Fruit fly (Drosophila melanogaster) whole organism, embryonic: ENCODE results near the gene HUWE1.

ENCODE experiments used
- Bdp1 ChIP-seq: fragments of 200-800 bp; sonication (Bioruptor generic); optimal IDR thresholded peaks from 3 replicates; lab custom pipeline; 2016; ENCODE audit warnings: missing biosample characterization, missing genetic modification characterization
- Bgb ChIP-seq: fragments of 200-800 bp; sonication (Bioruptor generic); IDR thresholded peaks from 2 replicates; pipeline ENCODE4 v1.3.6; 2022; ENCODE audit warnings: missing biosample characterization, missing genetic modification characterization; ENCODE audit not compliant: partially characterized antibody
- CG10274 ChIP-seq: fragments of 200-800 bp; sonication (Bioruptor generic); optimal IDR thresholded peaks from 3 replicates; lab custom pipeline; 2017; ENCODE audit warnings: missing biosample characterization, mild to moderate bottlenecking, missing genetic modification characterization
- CG11093 ChIP-seq: fragments of 200-800 bp; sonication (Bioruptor generic); IDR thresholded peaks from 3 replicates; pipeline ENCODE4 v1.3.6; 2022; ENCODE audit warnings: missing biosample characterization, missing genetic modification characterization
- CG12104 ChIP-seq: fragments of 200-800 bp; sonication (Bioruptor generic); optimal IDR thresholded peaks from 3 replicates; lab custom pipeline; 2016; ENCODE audit warnings: missing biosample characterization, missing genetic modification characterization
- CG12942 ChIP-seq: fragments of 200-800 bp; sonication (Bioruptor generic); optimal IDR thresholded peaks from 3 replicates; lab custom pipeline; 2016; ENCODE audit warnings: missing biosample characterization, missing genetic modification characterization
- CG14050 ChIP-seq: fragments of 200-800 bp; sonication (Bioruptor generic); IDR thresholded peaks from 3 replicates; pipeline ENCODE4 v1.3.6; 2022; ENCODE audit warnings: missing biosample characterization, missing genetic modification characterization
- CG14441 ChIP-seq: fragments of 200-800 bp; sonication (Bioruptor generic); IDR thresholded peaks from 2 replicates; pipeline ENCODE4 v1.3.6; 2022; ENCODE audit warnings: missing biosample characterization, missing genetic modification characterization
- CG1603 ChIP-seq: fragments of 200-800 bp; sonication (Bioruptor generic); optimal IDR thresholded peaks from 2 replicates; lab custom pipeline; 2019; ENCODE audit warnings: missing biosample characterization, mild to moderate bottlenecking, missing genetic modification characterization, moderate library complexity
- CG3163 ChIP-seq: fragments of 200-800 bp; sonication (Bioruptor generic); optimal IDR thresholded peaks from 3 replicates; lab custom pipeline; 2016; ENCODE audit warnings: missing biosample characterization, missing genetic modification characterization
- CG4282 ChIP-seq: fragments of 200-800 bp; sonication (Bioruptor generic); optimal IDR thresholded peaks from 2 replicates; lab custom pipeline; 2016; ENCODE audit warnings: missing biosample characterization, missing genetic modification characterization
- CG4360 ChIP-seq: fragments of 200-800 bp; sonication (Bioruptor generic); IDR thresholded peaks from 2 replicates; pipeline ENCODE4 v1.3.6; 2022; ENCODE audit warnings: missing biosample characterization, missing genetic modification characterization
- CG4854 ChIP-seq: fragments of 200-800 bp; sonication (Bioruptor generic); optimal IDR thresholded peaks from 2 replicates; lab custom pipeline; 2016; ENCODE audit warnings: missing biosample characterization, missing genetic modification characterization, inconsistent platforms
- CG6683 ChIP-seq: fragments of 200-800 bp; sonication (Bioruptor generic); optimal IDR thresholded peaks from 2 replicates; lab custom pipeline; 2017; ENCODE audit warnings: missing biosample characterization, mild to moderate bottlenecking, missing genetic modification characterization, missing genetic modification reagents
- CG6689 ChIP-seq: fragments of 200-800 bp; sonication (Bioruptor generic); IDR thresholded peaks from 2 replicates; pipeline ENCODE4 v1.3.6; 2022; ENCODE audit warnings: missing biosample characterization, missing genetic modification characterization
- CG7271 ChIP-seq: fragments of 200-800 bp; sonication (Bioruptor generic); optimal IDR thresholded peaks from 2 replicates; lab custom pipeline; 2018; ENCODE audit warnings: missing biosample characterization, mild to moderate bottlenecking, missing genetic modification characterization, moderate library complexity
- CG8089 ChIP-seq: fragments of 200-800 bp; sonication (Bioruptor generic); optimal IDR thresholded peaks from 3 replicates; lab custom pipeline; 2016; ENCODE audit warnings: missing biosample characterization, missing genetic modification characterization
- CG8924 ChIP-seq: fragments of 200-800 bp; optimal IDR thresholded peaks from 3 replicates; lab custom pipeline; 2019; ENCODE audit warnings: missing biosample characterization, mild to moderate bottlenecking, missing genetic modification characterization, moderate library complexity
- CG9817 ChIP-seq: fragments of 200-800 bp; sonication (Bioruptor generic); optimal IDR thresholded peaks from 2 replicates; lab custom pipeline; 2018; ENCODE audit warnings: missing biosample characterization, mild to moderate bottlenecking, missing genetic modification characterization, moderate library complexity
- CkIIα-i1 ChIP-seq: fragments of 200-800 bp; sonication (Bioruptor generic); IDR thresholded peaks from 2 replicates; pipeline ENCODE4 v1.3.6; 2022; ENCODE audit warnings: missing biosample characterization, missing genetic modification characterization
- D19B ChIP-seq: fragments of 200-800 bp; sonication (Bioruptor generic); optimal IDR thresholded peaks from 2 replicates; lab custom pipeline; 2017; ENCODE audit warnings: missing biosample characterization, mild to moderate bottlenecking, missing genetic modification characterization
- E2f2 ChIP-seq: fragments of 200-800 bp; sonication (Bioruptor generic); IDR thresholded peaks from 2 replicates; pipeline ENCODE4 v1.3.6; 2022; ENCODE audit warnings: missing biosample characterization, missing genetic modification characterization
- Ets97D ChIP-seq: fragments of 200-800 bp; sonication (Bioruptor generic); optimal IDR thresholded peaks from 3 replicates; lab custom pipeline; 2016; ENCODE audit warnings: missing biosample characterization, missing genetic modification characterization
- Lpt ChIP-seq: fragments of >200 bp; optimal IDR thresholded peaks from 2 replicates; lab custom pipeline; 2018; ENCODE audit warnings: missing biosample characterization, missing genetic modification characterization
- Mes4 ChIP-seq: fragments of 200-800 bp; sonication (Bioruptor generic); optimal IDR thresholded peaks from 2 replicates; lab custom pipeline; 2016; ENCODE audit warnings: missing biosample characterization, missing genetic modification characterization
- Nf-YC ChIP-seq: fragments of 200-800 bp; optimal IDR thresholded peaks from 3 replicates; lab custom pipeline; 2019; ENCODE audit warnings: missing biosample characterization, mild to moderate bottlenecking, missing genetic modification characterization, moderate library complexity
- NfI ChIP-seq: fragments of 200-800 bp; sonication (Bioruptor generic); optimal IDR thresholded peaks from 3 replicates; lab custom pipeline; 2018; ENCODE audit warnings: missing biosample characterization, mild to moderate bottlenecking, missing genetic modification characterization, moderate library complexity
- Oli ChIP-seq: fragments of 200-800 bp; sonication (Bioruptor generic); optimal IDR thresholded peaks from 2 replicates; lab custom pipeline; 2018; ENCODE audit warnings: missing biosample characterization, mild to moderate bottlenecking, missing genetic modification characterization, moderate library complexity
- Ravus ChIP-seq: fragments of 200-800 bp; sonication (Bioruptor generic); IDR thresholded peaks from 2 replicates; pipeline ENCODE4 v1.3.6; 2022; ENCODE audit warnings: missing biosample characterization, missing genetic modification characterization
- TFAM ChIP-seq: fragments of 200-800 bp; sonication (Bioruptor generic); optimal IDR thresholded peaks from 2 replicates; lab custom pipeline; 2017; ENCODE audit warnings: missing biosample characterization, missing genetic modification characterization, inconsistent platforms
- Trl ChIP-seq, 3 experiments: fragments of >200 bp in 2 of 3; fragments of 200-800 bp in 1 of 3; sonication (Bioruptor generic) in 1 of 3; optimal IDR thresholded peaks; 2 replicates in 1 of 3; 3 replicates in 2 of 3; lab custom pipeline; 2016 to 2017; ENCODE audit warnings: missing biosample characterization in 1 of 3, missing genetic modification characterization in 1 of 3
- az2 ChIP-seq: fragments of 200-800 bp; sonication (Bioruptor generic); optimal IDR thresholded peaks from 3 replicates; lab custom pipeline; 2016; ENCODE audit warnings: missing biosample characterization, missing genetic modification characterization
- bsh ChIP-seq, 2 experiments: fragments of 200-800 bp; sonication (Bioruptor generic); optimal IDR thresholded peaks; 2 replicates each; lab custom pipeline; 2017 to 2018; ENCODE audit warnings: mild to moderate bottlenecking in 2 of 2, missing biosample characterization in 2 of 2, missing genetic modification characterization in 2 of 2, moderate library complexity in 1 of 2
- cad ChIP-seq: fragments of >200 bp; optimal IDR thresholded peaks from 2 replicates; lab custom pipeline; 2017; ENCODE audit warnings: missing biosample characterization, missing genetic modification characterization
- chm ChIP-seq: fragments of 200-800 bp; sonication (Bioruptor generic); IDR thresholded peaks from 2 replicates; pipeline ENCODE4 v1.3.6; 2022; ENCODE audit warnings: missing biosample characterization, missing genetic modification characterization
- corto ChIP-seq: fragments of 200-800 bp; sonication (Bioruptor generic); optimal IDR thresholded peaks from 2 replicates; lab custom pipeline; 2016; ENCODE audit warnings: missing biosample characterization, mild to moderate bottlenecking, missing genetic modification characterization, moderate library complexity
- dmrt11E ChIP-seq: fragments of 200-800 bp; sonication (Bioruptor generic); optimal IDR thresholded peaks from 3 replicates; lab custom pipeline; 2018; ENCODE audit warnings: missing biosample characterization, mild to moderate bottlenecking, missing genetic modification characterization, moderate library complexity
- dpn ChIP-seq, 2 experiments: fragments of 200-800 bp; sonication (Bioruptor generic); optimal IDR thresholded peaks; 3 replicates each; lab custom pipeline; 2016; ENCODE audit warnings: missing biosample characterization in 2 of 2, missing genetic modification characterization in 2 of 2
- en ChIP-seq: fragments of 200-800 bp; sonication (Bioruptor generic); optimal IDR thresholded peaks from 2 replicates; lab custom pipeline; 2016; ENCODE audit warnings: missing biosample characterization, missing genetic modification characterization
- gfzf ChIP-seq: fragments of 200-800 bp; sonication (Bioruptor generic); optimal IDR thresholded peaks from 2 replicates; lab custom pipeline; 2016; ENCODE audit warnings: missing biosample characterization, mild to moderate bottlenecking, missing genetic modification characterization, moderate library complexity
- gsb-n ChIP-seq: fragments of 200-800 bp; sonication (Bioruptor generic); optimal IDR thresholded peaks from 3 replicates; lab custom pipeline; 2018; ENCODE audit warnings: missing biosample characterization, mild to moderate bottlenecking, missing genetic modification characterization
- gt ChIP-seq: fragments of 200-800 bp; sonication (Bioruptor generic); IDR thresholded peaks from 2 replicates; pipeline ENCODE4 v1.3.6; 2022; ENCODE audit warnings: missing biosample characterization, missing genetic modification characterization
- jigr1 ChIP-seq: fragments of 200-800 bp; sonication (Bioruptor generic); IDR thresholded peaks from 3 replicates; pipeline ENCODE4 v1.3.6; 2022; ENCODE audit warnings: missing biosample characterization, missing genetic modification characterization
- klu ChIP-seq: fragments of 200-800 bp; sonication (Bioruptor generic); IDR thresholded peaks from 2 replicates; pipeline ENCODE4 v1.3.6; 2022; ENCODE audit warnings: missing biosample characterization, missing genetic modification characterization
- otp ChIP-seq: fragments of 200-800 bp; sonication (Bioruptor generic); IDR thresholded peaks from 3 replicates; pipeline ENCODE4, ENCODE4 v1.3.6; 2022; ENCODE audit warnings: missing biosample characterization, missing genetic modification characterization
- row ChIP-seq: fragments of 200-800 bp; sonication (Bioruptor generic); IDR thresholded peaks from 3 replicates; pipeline ENCODE4 v1.3.6; 2022; ENCODE audit warnings: missing biosample characterization, missing genetic modification characterization
- scrt ChIP-seq: fragments of 200-800 bp; sonication (Bioruptor generic); optimal IDR thresholded peaks from 2 replicates; lab custom pipeline; 2018; ENCODE audit warnings: missing biosample characterization, mild to moderate bottlenecking, missing genetic modification characterization, moderate library complexity
- seq ChIP-seq: fragments of 200-800 bp; sonication (Bioruptor generic); IDR thresholded peaks from 2 replicates; pipeline ENCODE4 v1.3.6; 2022; ENCODE audit warnings: missing biosample characterization, missing genetic modification characterization
- sug ChIP-seq: fragments of 200-800 bp; optimal IDR thresholded peaks from 2 replicates; lab custom pipeline; 2019; ENCODE audit warnings: missing biosample characterization, mild to moderate bottlenecking, missing genetic modification characterization, moderate library complexity
- tap ChIP-seq: fragments of 200-800 bp; optimal IDR thresholded peaks from 3 replicates; lab custom pipeline; 2019; ENCODE audit warnings: missing biosample characterization, mild to moderate bottlenecking, missing genetic modification characterization, moderate library complexity
- wdn ChIP-seq: fragments of 200-800 bp; sonication (Bioruptor generic); IDR thresholded peaks from 2 replicates; pipeline ENCODE4 v1.3.6; 2022; ENCODE audit warnings: missing biosample characterization, missing genetic modification characterization

The HUWE1 gene

dm6 chrX:15671026-15671563 is 41.3 kb upstream of the HUWE1 start, which contains the start of gene CG15646 (continued):
- TF ChIP-seq Trl (optimal IDR thresholded peaks at IDR 0.05; lab: Kevin White, UChicago): peak in 1 of 2 experiments; percentile 10
- TF ChIP-seq Trl (GFP tag; optimal IDR thresholded peaks at IDR 0.05; lab: Kevin White, UChicago): no peak
- TF ChIP-seq CG4854: no peak
- peak; percentile 62 for TF ChIP-seq az2 (GFP tag; lab: Kevin White, UChicago)
- peak; percentile 39; the same call in 1 of the 2 replicates for TF ChIP-seq Bgb
- TF ChIP-seq NfI (GFP tag; lab: Kevin White, UChicago): no peak
- no peak for TF ChIP-seq Mes4 (GFP tag; lab: Kevin White, UChicago)
- no peak for TF ChIP-seq CG8089 (GFP tag; lab: Kevin White, UChicago)
- TF ChIP-seq D19B: no peak
- TF ChIP-seq CG6683 (GFP tag; lab: Kevin White, UChicago): no peak
- no peak for TF ChIP-seq CkIIα-i1 (GFP tag; lab: Robert Waterston, UW)
- TF ChIP-seq CG9817 (tag; lab: Kevin White, UChicago): no peak
- TF ChIP-seq CG11093 (GFP tag; lab: Robert Waterston, UW): 0 out of 3 replicates have a peak, but pooled peaks have one; percentile 44
- peak in 1 of 2 experiments; percentile 84 for TF ChIP-seq bsh (GFP tag; optimal IDR thresholded peaks at IDR 0.05; lab: Kevin White, UChicago)
- TF ChIP-seq wdn (GFP tag; lab: Robert Waterston, UW): no peak
- TF ChIP-seq jigr1 (GFP tag; lab: Robert Waterston, UW): no peak
- TF ChIP-seq Lpt: no peak
- TF ChIP-seq scrt (GFP tag; lab: Kevin White, UChicago): peak; percentile 19
- TF ChIP-seq tap (tag; lab: Kevin White, UChicago): peak; percentile 65
- peak; percentile 72 for TF ChIP-seq Oli
- peak; percentile 47 for TF ChIP-seq CG12104 (GFP tag; lab: Kevin White, UChicago)
- TF ChIP-seq gt: 0 out of 2 replicates have a peak, but pooled peaks have one; percentile 5
- TF ChIP-seq dpn (GFP tag; optimal IDR thresholded peaks at IDR 0.05; lab: Kevin White, UChicago): peak in 1 of 2 experiments; percentile 46
- TF ChIP-seq Ravus (GFP tag; lab: Robert Waterston, UW): no peak
- peak; percentile 87 for TF ChIP-seq gsb-n (tag; lab: Kevin White, UChicago)
- no peak for TF ChIP-seq CG3163 (GFP tag; lab: Kevin White, UChicago)
- TF ChIP-seq klu (GFP tag; lab: Robert Waterston, UW): no peak
- TF ChIP-seq row (GFP tag; lab: Robert Waterston, UW): peak; percentile 74
- TF ChIP-seq corto: no peak
- no peak for TF ChIP-seq sug (tag; lab: Kevin White, UChicago)
- TF ChIP-seq TFAM: peak; percentile 14
- TF ChIP-seq cad (GFP tag; lab: Kevin White, UChicago): no peak
- TF ChIP-seq CG12942: no peak
- peak; percentile 88 for TF ChIP-seq CG8924 (tag; lab: Kevin White, UChicago)
- TF ChIP-seq CG6689 (GFP tag; lab: Robert Waterston, UW): peak; percentile 84
- no peak for TF ChIP-seq CG4282 (GFP tag; lab: Kevin White, UChicago)
- no peak for TF ChIP-seq CG10274
- no peak for TF ChIP-seq otp
- no peak for TF ChIP-seq E2f2 (GFP tag; lab: Robert Waterston, UW)
- TF ChIP-seq en (GFP tag; lab: Kevin White, UChicago): no peak
- no peak for TF ChIP-seq chm
- no peak for TF ChIP-seq Nf-YC (tag; lab: Kevin White, UChicago)
- peak; percentile 97 for TF ChIP-seq dmrt11E (tag; lab: Kevin White, UChicago)
- TF ChIP-seq Ets97D (GFP tag; lab: Kevin White, UChicago): no peak
- TF ChIP-seq Bdp1: no peak
- TF ChIP-seq CG14441 (GFP tag; lab: Robert Waterston, UW): no peak
- TF ChIP-seq CG4360 (GFP tag; lab: Robert Waterston, UW): no peak
- TF ChIP-seq gfzf: no peak
- peak; percentile 76 for TF ChIP-seq CG7271 (tag; lab: Kevin White, UChicago)
- TF ChIP-seq CG14050 (GFP tag; lab: Robert Waterston, UW): no peak
- TF ChIP-seq seq (GFP tag; lab: Robert Waterston, UW): no peak
- TF ChIP-seq CG1603 (tag; lab: Kevin White, UChicago): peak; percentile 63
